Worm (Caenorhabditis elegans): ENCODE data around the gene ZK666.2.

- no peak for TF ChIP-seq fkh-10 (GFP tag; optimal IDR thresholded peaks at IDR 0.05)
- no peak for TF ChIP-seq F49E8.2 (tag; optimal IDR thresholded peaks at IDR 0.05; ENCODE audit: borderline replicate concordance)
- TF ChIP-seq ZK337.2 (GFP tag; IDR thresholded peaks at IDR 0.05) = no peak
- no peak for TF ChIP-seq lsy-2 (tag; optimal IDR thresholded peaks at IDR 0.05)
- TF ChIP-seq nhr-25 (tag; optimal IDR thresholded peaks at IDR 0.05; ENCODE audit: borderline replicate concordance, insufficient read depth) = no peak
- TF ChIP-seq nhr-237 (tag; optimal IDR thresholded peaks at IDR 0.05) = no peak
- no peak for TF ChIP-seq lin-13 (GFP tag; optimal IDR thresholded peaks at IDR 0.05)
- no peak for TF ChIP-seq nhr-77 (tag; optimal IDR thresholded peaks at IDR 0.05)
- no peak for TF ChIP-seq ama-1 (optimal IDR thresholded peaks at IDR 0.05)
- no peak for TF ChIP-seq ces-1 (GFP tag; optimal IDR thresholded peaks at IDR 0.05)
- no peak for TF ChIP-seq nhr-76 (tag; optimal IDR thresholded peaks at IDR 0.05)
- no peak for TF ChIP-seq dmd-9 (GFP tag; IDR thresholded peaks at IDR 0.05)
- no peak for TF ChIP-seq ceh-28 (tag; optimal IDR thresholded peaks at IDR 0.05)
Observed at ce11 chrII:10435836-10436235, 35.9 kb downstream of the ZK666.2 start, which contains the start of gene cut-4.

Measured in whole organism, L4 larva.